Worm (Caenorhabditis elegans): ENCODE data around the gene cyp-35B1.

DNA sequence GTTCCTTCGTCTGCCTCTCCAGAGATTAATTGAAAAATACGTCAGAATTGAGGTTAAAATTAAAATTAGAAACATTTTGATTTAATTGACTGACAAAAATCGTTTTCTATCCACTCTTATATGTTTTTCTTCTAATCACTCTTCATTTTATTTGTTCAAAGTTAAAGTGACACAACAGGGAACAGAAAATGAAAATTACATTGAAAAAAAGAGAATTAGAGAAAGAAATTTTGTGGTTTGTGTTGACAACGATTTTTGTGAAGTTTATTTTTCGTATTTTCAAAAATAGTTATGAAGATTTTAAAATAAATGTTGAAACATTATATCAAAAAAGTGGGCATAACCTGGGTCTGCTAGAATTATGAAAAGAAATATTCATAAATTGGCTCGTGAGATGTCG is 18.8 kb downstream of the cyp-35B1 start, which contains the start of gene cyp-34A5:
- TF ChIP-seq dao-5 (tag; optimal IDR thresholded peaks at IDR 0.05) (no peak), him-1 (tag; optimal IDR thresholded peaks at IDR 0.05) (no peak), W03F9.2 (tag; optimal IDR thresholded peaks at IDR 0.05) (no peak)

Data from whole organism, L4/young adult.